Worm (Caenorhabditis elegans) whole organism, early embryonic: ENCODE results near the gene srbc-34.

ENCODE experiments used
- B0310.2 ChIP-seq: sonication (generic microtip); optimal IDR thresholded peaks from 2 replicates; lab custom pipeline; 2016; ENCODE audit warnings: mild to moderate bottlenecking, missing genetic modification characterization, missing compliant biosample characterization
- F13C5.2 ChIP-seq: sonication (generic microtip); optimal IDR thresholded peaks from 2 replicates; lab custom pipeline; 2017; ENCODE audit warnings: mild to moderate bottlenecking, missing genetic modification characterization, inconsistent platforms, missing compliant biosample characterization
- aly-1 ChIP-seq: sonication (generic microtip); optimal IDR thresholded peaks from 2 replicates; lab custom pipeline; 2016; ENCODE audit warnings: missing genetic modification characterization, missing compliant biosample characterization
- ama-1 ChIP-seq: fragments of 150-350 bp; optimal IDR thresholded peaks from 2 replicates; lab custom pipeline; 2014
- flt-1 ChIP-seq: fragments of 200-800 bp; sonication (Bioruptor generic); IDR thresholded peaks from 2 replicates; pipeline ENCODE4 v1.3.6; 2022; ENCODE audit warnings: missing genetic modification characterization, missing compliant biosample characterization
- hmbx-1 ChIP-seq: sonication (generic microtip); optimal IDR thresholded peaks from 2 replicates; lab custom pipeline; 2016; ENCODE audit warnings: mild to moderate bottlenecking, missing genetic modification characterization, missing compliant biosample characterization
- hmg-4 ChIP-seq: fragments of 200-800 bp; sonication (Bioruptor generic); optimal IDR thresholded peaks from 2 replicates; lab custom pipeline; 2018; ENCODE audit warnings: mild to moderate bottlenecking, missing genetic modification characterization, missing compliant biosample characterization
- hnd-1 ChIP-seq: sonication (generic microtip); optimal IDR thresholded peaks from 2 replicates; lab custom pipeline; 2016; ENCODE audit warnings: missing genetic modification characterization, missing compliant biosample characterization
- pes-1 ChIP-seq: fragments of 200-800 bp; sonication (Bioruptor generic); IDR thresholded peaks from 2 replicates; pipeline ENCODE4 v1.3.6; 2022; ENCODE audit warnings: missing genetic modification reagents, missing genetic modification characterization, missing compliant biosample characterization
- scrt-1 ChIP-seq: fragments of 200-800 bp; sonication (Bioruptor generic); IDR thresholded peaks from 2 replicates; pipeline ENCODE4 v1.3.6; 2022; ENCODE audit warnings: missing genetic modification characterization, missing compliant biosample characterization
- sea-1 ChIP-seq: fragments of 200-800 bp; sonication (Bioruptor generic); conservative IDR thresholded peaks from 2 replicates; pipeline ENCODE4 v1.3.6; 2022; ENCODE audit warnings: missing genetic modification characterization, missing compliant biosample characterization
- tbx-11 ChIP-seq: fragments of 200-800 bp; sonication (Bioruptor generic); IDR thresholded peaks from 2 replicates; pipeline ENCODE4 v1.3.6; 2022; ENCODE audit warnings: missing genetic modification characterization, missing compliant biosample characterization
- tra-4 ChIP-seq: sonication (generic microtip); optimal IDR thresholded peaks from 2 replicates; lab custom pipeline; 2017; ENCODE audit warnings: missing genetic modification characterization, missing compliant biosample characterization

DNA sequence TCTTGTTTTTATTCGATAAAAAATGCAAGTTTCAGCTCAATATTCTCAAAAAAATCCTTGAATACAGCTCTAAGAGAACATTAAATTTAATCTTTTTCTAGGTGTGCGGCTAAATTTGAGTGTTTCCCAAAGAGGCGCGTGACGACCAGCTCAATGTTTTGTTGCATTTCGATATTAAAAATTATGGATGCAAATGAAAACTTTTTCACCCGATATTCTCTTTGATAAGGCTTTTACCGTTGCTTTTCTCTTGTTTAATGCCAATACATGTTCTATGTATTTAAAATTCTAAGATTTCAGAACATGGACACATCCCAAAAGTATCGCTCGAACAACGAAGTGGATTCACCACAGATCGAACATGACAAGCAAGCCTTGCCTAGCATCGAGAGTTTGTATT lies 47.9 kb upstream of the srbc-34 start, which contains the start of gene F19B2.6:
- TF ChIP-seq pes-1 (GFP tag; lab: Robert Waterston, UW) (no peak), sea-1 (no peak), ama-1 (lab: Kevin White, UChicago) (no peak), tbx-11 (GFP tag; lab: Robert Waterston, UW) (no peak), aly-1 (no peak), scrt-1 (GFP tag; lab: Robert Waterston, UW) (no peak), B0310.2 (tag; lab: Kevin White, UChicago) (no peak), hmg-4 (no peak), hnd-1 (no peak), hmbx-1 (tag; lab: Kevin White, UChicago) (no peak), flt-1 (GFP tag; lab: Robert Waterston, UW) (no peak), tra-4 (tag; lab: Kevin White, UChicago) (no peak), F13C5.2 (tag; lab: Kevin White, UChicago) (no peak)
